Worm (Caenorhabditis elegans) whole organism, L1 larva: ENCODE data around the gene dhs-28.

Experiments used
- C04F5.9 ChIP-seq: sonication (generic microtip); optimal IDR thresholded peaks from 2 replicates; lab custom pipeline; 2016; ENCODE audit warnings: missing genetic modification characterization, missing compliant biosample characterization
- C16A3.4 ChIP-seq: fragments of 150-350 bp; optimal IDR thresholded peaks from 2 replicates; lab custom pipeline; 2014; ENCODE audit warnings: missing biosample characterization, missing genetic modification characterization
- aha-1 ChIP-seq: fragments of 150-350 bp; optimal IDR thresholded peaks from 2 replicates; lab custom pipeline; 2014; ENCODE audit warnings: missing biosample characterization, missing genetic modification characterization
- alr-1 ChIP-seq: fragments of 200-800 bp; sonication (Bioruptor generic); optimal IDR thresholded peaks from 2 replicates; lab custom pipeline; 2018; ENCODE audit warnings: borderline replicate concordance, mild to moderate bottlenecking, missing genetic modification characterization, missing compliant biosample characterization
- aly-2 ChIP-seq: fragments of 150-350 bp; optimal IDR thresholded peaks from 2 replicates; lab custom pipeline; 2014; ENCODE audit warnings: missing biosample characterization, missing genetic modification characterization
- ama-1 ChIP-seq: fragments of 150-350 bp; optimal IDR thresholded peaks from 2 replicates; lab custom pipeline; 2014
- ceh-63 ChIP-seq: fragments of 200-800 bp; sonication (Bioruptor generic); optimal IDR thresholded peaks from 2 replicates; lab custom pipeline; 2018; ENCODE audit warnings: mild to moderate bottlenecking, missing genetic modification characterization, missing compliant biosample characterization
- ceh-88 ChIP-seq: fragments of 200-800 bp; sonication (Bioruptor generic); IDR thresholded peaks from 2 replicates; pipeline ENCODE4 v1.3.6; 2022; ENCODE audit warnings: missing genetic modification characterization, missing compliant biosample characterization
- ceh-90 ChIP-seq: sonication (generic microtip); optimal IDR thresholded peaks from 2 replicates; lab custom pipeline; 2016; ENCODE audit warnings: missing genetic modification characterization, missing compliant biosample characterization
- dsc-1 ChIP-seq: sonication (generic microtip); optimal IDR thresholded peaks from 2 replicates; lab custom pipeline; 2016; ENCODE audit warnings: mild to moderate bottlenecking, missing genetic modification characterization, missing compliant biosample characterization
- efl-1 ChIP-seq, 4 experiments: fragments of 150-350 bp; optimal IDR thresholded peaks in 3 of 4; peaks in 1 of 4; 1 replicate in 1 of 4; 2 replicates in 3 of 4; lab custom pipeline; 2014; ENCODE audit warnings: missing biosample characterization in 2 of 4, missing genetic modification characterization in 2 of 4, missing genetic modification reagents in 2 of 4
- egl-13 ChIP-seq: sonication (generic microtip); optimal IDR thresholded peaks from 2 replicates; lab custom pipeline; 2016; ENCODE audit warnings: missing genotype, missing genetic modification reagents, missing genetic modification characterization, missing compliant biosample characterization
- egl-27 ChIP-seq, 2 experiments: fragments of 150-350 bp in 1 of 2; sonication (generic microtip); optimal IDR thresholded peaks; 3 replicates each; lab custom pipeline; 2017 to 2018; ENCODE audit warnings: missing biosample characterization in 2 of 2, missing genetic modification characterization in 2 of 2, missing genetic modification reagents in 2 of 2
- fkh-10 ChIP-seq: sonication (generic microtip); optimal IDR thresholded peaks from 2 replicates; lab custom pipeline; 2017; ENCODE audit warnings: missing biosample characterization, missing genetic modification reagents, missing genetic modification characterization
- fkh-4 ChIP-seq: sonication (generic microtip); optimal IDR thresholded peaks from 2 replicates; lab custom pipeline; 2016; ENCODE audit warnings: missing compliant biosample characterization, missing genetic modification characterization, borderline replicate concordance
- grh-1 ChIP-seq: fragments of 200-800 bp; sonication (Bioruptor generic); IDR thresholded peaks from 2 replicates; pipeline ENCODE4 v1.3.6; 2022; ENCODE audit warnings: missing genetic modification reagents, missing genetic modification characterization, missing compliant biosample characterization
- hlh-17 ChIP-seq: fragments of 200-800 bp; sonication (Bioruptor generic); optimal IDR thresholded peaks from 2 replicates; lab custom pipeline; 2018; ENCODE audit warnings: missing genetic modification characterization, mild to moderate bottlenecking, missing compliant biosample characterization, moderate library complexity, borderline replicate concordance
- hlh-4 ChIP-seq: sonication (generic microtip); optimal IDR thresholded peaks from 2 replicates; lab custom pipeline; 2016; ENCODE audit warnings: mild to moderate bottlenecking, missing genetic modification characterization, missing compliant biosample characterization
- jun-1 ChIP-seq: fragments of 150-350 bp; optimal IDR thresholded peaks from 2 replicates; lab custom pipeline; 2014; ENCODE audit warnings: missing biosample characterization, missing genetic modification reagents, missing genetic modification characterization
- lin-14 ChIP-seq: fragments of 200-800 bp; sonication (Bioruptor generic); optimal IDR thresholded peaks from 2 replicates; lab custom pipeline; 2018; ENCODE audit warnings: mild to moderate bottlenecking, missing genetic modification characterization, moderate library complexity, missing compliant biosample characterization
- lin-15B ChIP-seq: fragments of 150-350 bp; sonication (generic microtip); optimal IDR thresholded peaks from 3 replicates; lab custom pipeline; 2014; ENCODE audit warnings: missing biosample characterization, missing genetic modification characterization
- lin-35 ChIP-seq, 2 experiments: fragments of 150-350 bp; optimal IDR thresholded peaks; 2 replicates each; lab custom pipeline; 2014; ENCODE audit warnings: missing biosample characterization in 2 of 2, missing genetic modification characterization in 2 of 2, missing genetic modification reagents in 2 of 2
- lin-39 ChIP-seq: fragments of 150-350 bp; optimal IDR thresholded peaks from 2 replicates; lab custom pipeline; 2014; ENCODE audit warnings: missing biosample characterization, missing genetic modification reagents, missing genetic modification characterization
- lir-3 ChIP-seq: sonication (generic microtip); optimal IDR thresholded peaks from 2 replicates; lab custom pipeline; 2016; ENCODE audit warnings: mild to moderate bottlenecking, missing genetic modification characterization, moderate library complexity, missing compliant biosample characterization; ENCODE audit not compliant: poor library complexity
- lsy-2 ChIP-seq, 2 experiments: fragments of 150-350 bp; optimal IDR thresholded peaks; 2 replicates each; lab custom pipeline; 2014; ENCODE audit warnings: missing biosample characterization in 2 of 2, missing genetic modification characterization in 2 of 2
- mdl-1 ChIP-seq, 2 experiments: fragments of 150-350 bp; optimal IDR thresholded peaks; 2 replicates each; lab custom pipeline; 2014 to 2017; ENCODE audit warnings: missing biosample characterization in 2 of 2, missing genetic modification characterization in 2 of 2, inconsistent platforms in 1 of 2
- mef-2 ChIP-seq: fragments of 150-350 bp; optimal IDR thresholded peaks from 2 replicates; lab custom pipeline; 2014; ENCODE audit warnings: missing biosample characterization, missing genetic modification characterization
- mep-1 ChIP-seq: fragments of 150-350 bp; optimal IDR thresholded peaks from 2 replicates; lab custom pipeline; 2014; ENCODE audit warnings: missing biosample characterization, missing genetic modification characterization
- nhr-11 ChIP-seq: fragments of 150-350 bp; optimal IDR thresholded peaks from 2 replicates; lab custom pipeline; 2014; ENCODE audit warnings: missing biosample characterization, missing genetic modification characterization
- nhr-12 ChIP-seq: sonication (generic microtip); optimal IDR thresholded peaks from 2 replicates; lab custom pipeline; 2017; ENCODE audit warnings: missing biosample characterization, missing genetic modification characterization
- nhr-19 ChIP-seq: fragments of 200-800 bp; sonication (Bioruptor generic); conservative IDR thresholded peaks from 2 replicates; pipeline ENCODE4 v1.3.6; 2022; ENCODE audit warnings: missing genetic modification characterization, missing compliant biosample characterization
- nhr-20 ChIP-seq: sonication (generic microtip); optimal IDR thresholded peaks from 2 replicates; lab custom pipeline; 2016; ENCODE audit warnings: mild to moderate bottlenecking, missing genetic modification characterization, missing compliant biosample characterization
- nhr-71 ChIP-seq: sonication (generic microtip); optimal IDR thresholded peaks from 2 replicates; lab custom pipeline; 2016; ENCODE audit warnings: mild to moderate bottlenecking, missing genetic modification characterization, moderate library complexity, missing compliant biosample characterization
- nhr-76 ChIP-seq: sonication (generic microtip); optimal IDR thresholded peaks from 2 replicates; lab custom pipeline; 2017; ENCODE audit warnings: missing biosample characterization, missing genetic modification characterization
- nhr-77 ChIP-seq: fragments of 150-350 bp; optimal IDR thresholded peaks from 2 replicates; lab custom pipeline; 2014; ENCODE audit warnings: missing biosample characterization, missing genetic modification characterization
- nhr-84 ChIP-seq: sonication (generic microtip); optimal IDR thresholded peaks from 2 replicates; lab custom pipeline; 2017; ENCODE audit warnings: missing biosample characterization, missing genetic modification characterization
- nhr-90 ChIP-seq: sonication (generic microtip); optimal IDR thresholded peaks from 2 replicates; lab custom pipeline; 2016; ENCODE audit warnings: mild to moderate bottlenecking, missing genetic modification characterization, missing compliant biosample characterization; ENCODE audit not compliant: poor library complexity
- pag-3 ChIP-seq: sonication (generic microtip); optimal IDR thresholded peaks from 2 replicates; lab custom pipeline; 2017; ENCODE audit warnings: missing genetic modification characterization, mild to moderate bottlenecking, missing compliant biosample characterization, antibody characterized with exemption, borderline replicate concordance; ENCODE audit not compliant: insufficient read depth
- rnt-1 ChIP-seq: sonication (generic microtip); optimal IDR thresholded peaks from 2 replicates; lab custom pipeline; 2016; ENCODE audit warnings: mild to moderate bottlenecking, missing genetic modification characterization, moderate library complexity, missing compliant biosample characterization
- skn-1 ChIP-seq: fragments of 150-350 bp; optimal IDR thresholded peaks from 2 replicates; lab custom pipeline; 2014; ENCODE audit warnings: missing biosample characterization, missing genetic modification characterization
- snu-23 ChIP-seq: sonication (generic microtip); optimal IDR thresholded peaks from 2 replicates; lab custom pipeline; 2016; ENCODE audit warnings: missing genetic modification characterization, missing compliant biosample characterization
- sptf-1 ChIP-seq: fragments of 150-350 bp; optimal IDR thresholded peaks from 2 replicates; lab custom pipeline; 2014; ENCODE audit warnings: missing biosample characterization, missing genetic modification characterization
- tbx-2 ChIP-seq: sonication (generic microtip); optimal IDR thresholded peaks from 2 replicates; lab custom pipeline; 2016; ENCODE audit warnings: missing genetic modification characterization, missing compliant biosample characterization
- tlp-1 ChIP-seq: fragments of 150-350 bp; optimal IDR thresholded peaks from 2 replicates; lab custom pipeline; 2014; ENCODE audit warnings: missing biosample characterization, missing genetic modification characterization
- unc-130 ChIP-seq: fragments of 150-350 bp; optimal IDR thresholded peaks from 2 replicates; lab custom pipeline; 2017; ENCODE audit warnings: missing biosample characterization, missing genetic modification characterization, inconsistent platforms
- unc-62 ChIP-seq: fragments of 150-350 bp; optimal IDR thresholded peaks from 2 replicates; lab custom pipeline; 2014; ENCODE audit warnings: missing biosample characterization, missing genetic modification reagents, missing genetic modification characterization
- unc-86 ChIP-seq: sonication (generic microtip); optimal IDR thresholded peaks from 2 replicates; lab custom pipeline; 2016; ENCODE audit warnings: missing genetic modification characterization, missing compliant biosample characterization
- vab-15 ChIP-seq: sonication (generic microtip); optimal IDR thresholded peaks from 2 replicates; lab custom pipeline; 2017; ENCODE audit warnings: missing genotype, mild to moderate bottlenecking, missing genetic modification characterization, missing compliant biosample characterization
- xbp-1 ChIP-seq: sonication (generic microtip); optimal IDR thresholded peaks from 2 replicates; lab custom pipeline; 2016; ENCODE audit warnings: missing genetic modification characterization, missing compliant biosample characterization
- zag-1 ChIP-seq: fragments of 150-350 bp; optimal IDR thresholded peaks from 2 replicates; lab custom pipeline; 2014; ENCODE audit warnings: missing biosample characterization, missing genetic modification characterization
- zip-4 ChIP-seq: fragments of 200-800 bp; sonication (Bioruptor generic); optimal IDR thresholded peaks from 2 replicates; lab custom pipeline; 2018; ENCODE audit warnings: mild to moderate bottlenecking, missing genetic modification characterization, moderate library complexity, missing compliant biosample characterization
- ztf-4 ChIP-seq: fragments of 150-350 bp; optimal IDR thresholded peaks from 2 replicates; lab custom pipeline; 2014; ENCODE audit warnings: missing biosample characterization, missing genetic modification characterization

The dhs-28 gene

ce11 chrX:6825840-6826239 is 7.6 kb downstream of the dhs-28 start, which contains the start of gene F41B4.1:
Gene F41B4.1, minus strand, starts transcription at chrX:6825862.
- TF ChIP-seq nhr-20 (tag; lab: Kevin White, UChicago) (peak; percentile 35), pag-3 (tag; lab: Kevin White, UChicago) (peak; percentile 94), tbx-2 (tag; lab: Kevin White, UChicago) (peak; percentile 21), snu-23 (GFP tag; lab: Kevin White, UChicago) (peak; percentile 67), nhr-12 (no peak), lsy-2 (tag; optimal IDR thresholded peaks at IDR 0.05; lab: Kevin White, UChicago) (peak; percentile 21 to 61), ztf-4 (no peak), dsc-1 (tag; lab: Kevin White, UChicago) (peak; percentile 87), nhr-19 (GFP tag; lab: Robert Waterston, UW) (peak; percentile 59), rnt-1 (peak; percentile 74), ceh-88 (GFP tag; lab: Robert Waterston, UW) (no peak), sptf-1 (tag; lab: Kevin White, UChicago) (no peak), alr-1 (tag; lab: Kevin White, UChicago) (no peak), fkh-10 (GFP tag; lab: Kevin White, UChicago) (no peak), nhr-77 (tag; lab: Kevin White, UChicago) (no peak), lin-39 (tag; lab: Kevin White, UChicago) (peak; percentile 40), C04F5.9 (tag; lab: Kevin White, UChicago) (no peak), vab-15 (no peak), egl-27 (tag; optimal IDR thresholded peaks at IDR 0.05; lab: Kevin White, UChicago) (no peak), fkh-4 (peak; percentile 39), nhr-90 (tag; lab: Kevin White, UChicago) (no peak), lin-15B (tag; lab: Kevin White, UChicago) (no peak), nhr-84 (tag; lab: Kevin White, UChicago) (no peak), hlh-17 (GFP tag; lab: Kevin White, UChicago) (no peak), unc-130 (tag; lab: Kevin White, UChicago) (peak; percentile 66), aly-2 (tag; lab: Kevin White, UChicago) (no peak), aha-1 (tag; lab: Kevin White, UChicago) (no peak), nhr-76 (tag; lab: Kevin White, UChicago) (no peak), xbp-1 (no peak), mef-2 (peak; percentile 63), ceh-63 (GFP tag; lab: Kevin White, UChicago) (no peak), mdl-1 (tag; optimal IDR thresholded peaks at IDR 0.05; lab: Kevin White, UChicago) (peak in 1 of 2 experiments; percentile 37), lir-3 (tag; lab: Kevin White, UChicago) (no peak), skn-1 (tag; lab: Kevin White, UChicago) (no peak), ceh-90 (tag; lab: Kevin White, UChicago) (no peak), ama-1 (no peak), lin-35 (GFP tag; optimal IDR thresholded peaks at IDR 0.05; lab: Kevin White, UChicago) (no peak), grh-1 (no peak), hlh-4 (no peak), mep-1 (no peak), tlp-1 (tag; lab: Kevin White, UChicago) (no peak), C16A3.4 (tag; lab: Kevin White, UChicago) (no peak), unc-62 (GFP tag; lab: Kevin White, UChicago) (no peak), lin-14 (peak; percentile 89), egl-13 (tag; lab: Kevin White, UChicago) (no peak), nhr-11 (tag; lab: Kevin White, UChicago) (no peak), zip-4 (GFP tag; lab: Kevin White, UChicago) (no peak), nhr-71 (tag; lab: Kevin White, UChicago) (peak; percentile 84), efl-1 (optimal IDR thresholded peaks at IDR 0.05; lab: Kevin White, UChicago) (no peak), efl-1 (GFP tag; optimal IDR thresholded peaks at IDR 0.05 in 1 of 2; lab: Kevin White, UChicago) (no peak), jun-1 (tag; lab: Kevin White, UChicago) (no peak), unc-86 (tag; lab: Kevin White, UChicago) (no peak), zag-1 (tag; lab: Kevin White, UChicago) (no peak)
